Fruit fly (Drosophila melanogaster) whole organism, embryonic: Measurements from ENCODE around the gene CG10486.

Experiments used
- Abd-B ChIP-seq: fragments of 200-800 bp; sonication (Bioruptor generic); optimal IDR thresholded peaks from 2 replicates; lab custom pipeline; 2018; ENCODE audit warnings: missing biosample characterization, mild to moderate bottlenecking, missing genetic modification characterization, moderate library complexity
- Antp ChIP-seq: fragments of 200-800 bp; sonication (Bioruptor generic); optimal IDR thresholded peaks from 3 replicates; lab custom pipeline; 2016; ENCODE audit warnings: missing biosample characterization, missing genetic modification characterization
- CG10209 ChIP-seq: fragments of 200-800 bp; sonication (Bioruptor generic); optimal IDR thresholded peaks from 3 replicates; lab custom pipeline; 2017; ENCODE audit warnings: missing biosample characterization, mild to moderate bottlenecking, missing genetic modification characterization, missing genetic modification reagents
- CG10274 ChIP-seq: fragments of 200-800 bp; sonication (Bioruptor generic); optimal IDR thresholded peaks from 3 replicates; lab custom pipeline; 2017; ENCODE audit warnings: missing biosample characterization, mild to moderate bottlenecking, missing genetic modification characterization
- CG10321 ChIP-seq: fragments of 200-800 bp; sonication (Bioruptor generic); IDR thresholded peaks from 2 replicates; pipeline ENCODE4 v1.3.6; 2022; ENCODE audit warnings: missing biosample characterization, missing genetic modification characterization
- CG10979 ChIP-seq: fragments of 200-800 bp; sonication (Bioruptor generic); optimal IDR thresholded peaks from 2 replicates; lab custom pipeline; 2018; ENCODE audit warnings: missing biosample characterization, mild to moderate bottlenecking, missing genetic modification characterization, moderate library complexity
- CG11085 ChIP-seq: fragments of 200-800 bp; sonication (Bioruptor generic); IDR thresholded peaks from 2 replicates; pipeline ENCODE4 v1.3.6; 2022; ENCODE audit warnings: missing biosample characterization, missing genetic modification characterization
- CG12219 ChIP-seq: fragments of 200-800 bp; sonication (Bioruptor generic); optimal IDR thresholded peaks from 3 replicates; lab custom pipeline; 2018; ENCODE audit warnings: missing biosample characterization, mild to moderate bottlenecking, missing genetic modification characterization
- CG16815 ChIP-seq: fragments of 200-800 bp; sonication (Bioruptor generic); optimal IDR thresholded peaks from 3 replicates; lab custom pipeline; 2017; ENCODE audit warnings: missing biosample characterization, mild to moderate bottlenecking, missing genetic modification characterization
- CG2129 ChIP-seq: fragments of 200-800 bp; sonication (Bioruptor generic); IDR thresholded peaks from 2 replicates; pipeline ENCODE4 v1.3.6; 2022; ENCODE audit warnings: missing biosample characterization, missing genetic modification characterization; ENCODE audit not compliant: partially characterized antibody
- CG2202 ChIP-seq: fragments of 200-800 bp; sonication (Bioruptor generic); optimal IDR thresholded peaks from 2 replicates; lab custom pipeline; 2018; ENCODE audit warnings: missing biosample characterization, mild to moderate bottlenecking, missing genetic modification characterization
- CG33213 ChIP-seq: fragments of 200-800 bp; sonication (Bioruptor generic); optimal IDR thresholded peaks from 3 replicates; lab custom pipeline; 2016; ENCODE audit warnings: missing biosample characterization, missing genetic modification characterization
- CG5245 ChIP-seq: fragments of 200-800 bp; sonication (Bioruptor generic); optimal IDR thresholded peaks from 3 replicates; lab custom pipeline; 2016; ENCODE audit warnings: missing biosample characterization, missing genetic modification characterization
- CG6689 ChIP-seq: fragments of 200-800 bp; sonication (Bioruptor generic); IDR thresholded peaks from 2 replicates; pipeline ENCODE4 v1.3.6; 2022; ENCODE audit warnings: missing biosample characterization, missing genetic modification characterization
- CG6765 ChIP-seq: fragments of 200-800 bp; sonication (Bioruptor generic); optimal IDR thresholded peaks from 3 replicates; lab custom pipeline; 2017; ENCODE audit warnings: missing biosample characterization, mild to moderate bottlenecking, missing genetic modification characterization
- CG7556 ChIP-seq: fragments of 200-800 bp; sonication (Bioruptor generic); optimal IDR thresholded peaks from 2 replicates; lab custom pipeline; 2017; ENCODE audit warnings: missing biosample characterization, mild to moderate bottlenecking, missing genetic modification characterization
- CG7963 ChIP-seq: fragments of 200-800 bp; sonication (Bioruptor generic); IDR thresholded peaks from 3 replicates; pipeline ENCODE4 v1.3.6; 2022; ENCODE audit warnings: missing biosample characterization, missing genetic modification characterization; ENCODE audit not compliant: partially characterized antibody
- CG8359 ChIP-seq: fragments of 200-800 bp; sonication (Bioruptor generic); optimal IDR thresholded peaks from 2 replicates; lab custom pipeline; 2017; ENCODE audit warnings: missing biosample characterization, mild to moderate bottlenecking, missing genetic modification characterization, borderline replicate concordance
- CG9609 ChIP-seq: fragments of 200-800 bp; sonication (Bioruptor generic); optimal IDR thresholded peaks from 3 replicates; lab custom pipeline; 2016; ENCODE audit warnings: missing biosample characterization, missing genetic modification characterization
- CTCF ChIP-seq: fragments of 200-800 bp; sonication (Bioruptor generic); optimal IDR thresholded peaks from 2 replicates; lab custom pipeline; 2017; ENCODE audit warnings: missing biosample characterization, mild to moderate bottlenecking, missing genetic modification characterization, moderate library complexity
- Chrac-16 ChIP-seq: fragments of 200-800 bp; sonication (Bioruptor generic); optimal IDR thresholded peaks from 3 replicates; lab custom pipeline; 2016; ENCODE audit warnings: missing biosample characterization, missing genetic modification characterization
- Dip2 ChIP-seq: fragments of 200-800 bp; sonication (Bioruptor generic); IDR thresholded peaks from 2 replicates; pipeline ENCODE4 v1.3.6; 2022; ENCODE audit warnings: missing biosample characterization, missing genetic modification characterization
- Ets65A ChIP-seq: fragments of 200-800 bp; sonication (Bioruptor generic); peaks from one replicate; lab custom pipeline; 2016; ENCODE audit warnings: missing biosample characterization, missing genetic modification characterization
- Gsc ChIP-seq: fragments of 200-800 bp; sonication (Bioruptor generic); IDR thresholded peaks from 2 replicates; pipeline ENCODE4 v1.3.6; 2022; ENCODE audit warnings: missing biosample characterization, missing genetic modification characterization
- H2.0 ChIP-seq: fragments of 200-800 bp; sonication (Bioruptor generic); IDR thresholded peaks from 2 replicates; pipeline ENCODE4 v1.3.6; 2022; ENCODE audit warnings: missing biosample characterization, missing genetic modification characterization
- HHEX ChIP-seq: fragments of 200-800 bp; sonication (Bioruptor generic); optimal IDR thresholded peaks from 3 replicates; lab custom pipeline; 2017; ENCODE audit warnings: missing biosample characterization, mild to moderate bottlenecking, missing genetic modification characterization, missing genetic modification reagents
- MBD-R2 ChIP-seq: fragments of 200-800 bp; sonication (Bioruptor generic); IDR thresholded peaks from 2 replicates; pipeline ENCODE4 v1.3.6; 2022; ENCODE audit warnings: missing biosample characterization, missing genetic modification characterization
- Opbp ChIP-seq: fragments of 200-800 bp; sonication (Bioruptor generic); IDR thresholded peaks from 3 replicates; pipeline ENCODE4 v1.3.6; 2022; ENCODE audit warnings: missing biosample characterization, missing genetic modification characterization; ENCODE audit not compliant: partially characterized antibody
- Vsx1 ChIP-seq: fragments of 200-800 bp; sonication (Bioruptor generic); optimal IDR thresholded peaks from 2 replicates; lab custom pipeline; 2017; ENCODE audit warnings: missing biosample characterization, mild to moderate bottlenecking, missing genetic modification characterization, missing genetic modification reagents
- Xbp1 ChIP-seq: fragments of 200-800 bp; sonication (Bioruptor generic); optimal IDR thresholded peaks from 3 replicates; lab custom pipeline; 2016; ENCODE audit warnings: missing biosample characterization, mild to moderate bottlenecking, missing genetic modification characterization
- bab2 ChIP-seq: fragments of 200-800 bp; sonication (Bioruptor generic); optimal IDR thresholded peaks from 2 replicates; lab custom pipeline; 2016; ENCODE audit warnings: missing biosample characterization, missing genetic modification characterization
- cad ChIP-seq: fragments of >200 bp; optimal IDR thresholded peaks from 2 replicates; lab custom pipeline; 2017; ENCODE audit warnings: missing biosample characterization, missing genetic modification characterization
- cg ChIP-seq: fragments of 200-800 bp; sonication (Bioruptor generic); optimal IDR thresholded peaks from 3 replicates; lab custom pipeline; 2019; ENCODE audit warnings: missing biosample characterization, mild to moderate bottlenecking, missing genetic modification characterization, moderate library complexity
- chm ChIP-seq: fragments of 200-800 bp; sonication (Bioruptor generic); IDR thresholded peaks from 2 replicates; pipeline ENCODE4 v1.3.6; 2022; ENCODE audit warnings: missing biosample characterization, missing genetic modification characterization
- da ChIP-seq: fragments of 200-800 bp; sonication (Bioruptor generic); optimal IDR thresholded peaks from 2 replicates; lab custom pipeline; 2016; ENCODE audit warnings: missing biosample characterization, missing genetic modification characterization
- gce ChIP-seq: fragments of 200-800 bp; sonication (Bioruptor generic); IDR thresholded peaks from 3 replicates; pipeline ENCODE4 v1.3.6; 2022; ENCODE audit warnings: missing biosample characterization, missing genetic modification characterization
- grau ChIP-seq: fragments of 200-800 bp; optimal IDR thresholded peaks from 3 replicates; lab custom pipeline; 2019; ENCODE audit warnings: missing biosample characterization, mild to moderate bottlenecking, missing genetic modification characterization, moderate library complexity
- ken ChIP-seq: fragments of 200-800 bp; sonication (Bioruptor generic); IDR thresholded peaks from 3 replicates; pipeline ENCODE4 v1.3.6; 2022; ENCODE audit warnings: missing biosample characterization, missing genetic modification characterization
- knrl ChIP-seq: fragments of 200-800 bp; sonication (Bioruptor generic); IDR thresholded peaks from 3 replicates; pipeline ENCODE4 v1.3.6; 2022; ENCODE audit warnings: missing biosample characterization, missing genetic modification characterization; ENCODE audit not compliant: partially characterized antibody
- lab ChIP-seq: fragments of 200-800 bp; sonication (Bioruptor generic); optimal IDR thresholded peaks from 3 replicates; lab custom pipeline; 2017; ENCODE audit warnings: missing biosample characterization, missing genetic modification characterization, mild to moderate bottlenecking, moderate library complexity, missing genetic modification reagents
- lmd ChIP-seq: fragments of 200-800 bp; sonication (Bioruptor generic); IDR thresholded peaks from 2 replicates; pipeline ENCODE4 v1.3.6; 2022; ENCODE audit warnings: missing biosample characterization, missing genetic modification characterization
- maf-S ChIP-seq: fragments of 200-800 bp; sonication (Bioruptor generic); optimal IDR thresholded peaks from 2 replicates; lab custom pipeline; 2016; ENCODE audit warnings: missing biosample characterization, missing genetic modification characterization
- mam ChIP-seq: fragments of 200-800 bp; sonication (Bioruptor generic); optimal IDR thresholded peaks from 3 replicates; lab custom pipeline; 2016; ENCODE audit warnings: missing biosample characterization, missing genetic modification characterization
- mirr ChIP-seq: fragments of 200-800 bp; sonication (Bioruptor generic); optimal IDR thresholded peaks from 3 replicates; lab custom pipeline; 2018; ENCODE audit warnings: missing biosample characterization, mild to moderate bottlenecking, missing genetic modification characterization
- pho ChIP-seq: fragments of 200-800 bp; sonication (Bioruptor generic); optimal IDR thresholded peaks from 2 replicates; lab custom pipeline; 2016; ENCODE audit warnings: missing biosample characterization, missing genetic modification characterization
- pum ChIP-seq: fragments of 200-800 bp; sonication (Bioruptor generic); optimal IDR thresholded peaks from 2 replicates; lab custom pipeline; 2016; ENCODE audit warnings: missing biosample characterization, missing genetic modification characterization
- so ChIP-seq: fragments of 200-800 bp; sonication (Bioruptor generic); IDR thresholded peaks from 3 replicates; pipeline ENCODE4 v1.3.6; 2022; ENCODE audit warnings: missing biosample characterization, missing genetic modification characterization
- zen ChIP-seq: fragments of 200-800 bp; sonication (Bioruptor generic); optimal IDR thresholded peaks from 3 replicates; lab custom pipeline; 2018; ENCODE audit warnings: missing biosample characterization, mild to moderate bottlenecking, missing genetic modification characterization, moderate library complexity
- zfh2 ChIP-seq: fragments of 200-800 bp; sonication (Bioruptor generic); optimal IDR thresholded peaks from 2 replicates; lab custom pipeline; 2016; ENCODE audit warnings: missing biosample characterization, missing genetic modification characterization

CG10486 gene

dm6 chr3L:5926015-5926988 lies 19.8 kb upstream of the CG10486 start (continued):
- peak; percentile 5 for TF ChIP-seq CG33213 (GFP tag; lab: Kevin White, UChicago)
- 0 out of 3 replicates have a peak, but pooled peaks have one; percentile 10 for TF ChIP-seq so (GFP tag; lab: Robert Waterston, UW)
- TF ChIP-seq lab (GFP tag; lab: Kevin White, UChicago) = peak; percentile 5
- TF ChIP-seq Antp = no peak
- no peak for TF ChIP-seq CG8359
- peak; percentile 11; the same call in 1 of the 2 replicates for TF ChIP-seq MBD-R2 (GFP tag; lab: Robert Waterston, UW)
- peak; percentile 67 for TF ChIP-seq grau (tag; lab: Kevin White, UChicago)
- TF ChIP-seq Ets65A (GFP tag; lab: Kevin White, UChicago) = no peak
- no peak for TF ChIP-seq zen (tag; lab: Kevin White, UChicago)
- TF ChIP-seq knrl (GFP tag; lab: Robert Waterston, UW) = no peak
- TF ChIP-seq CG16815 (GFP tag; lab: Kevin White, UChicago) = no peak
- TF ChIP-seq mam = no peak
- peak; percentile 1 for TF ChIP-seq Abd-B (GFP tag; lab: Kevin White, UChicago)
- TF ChIP-seq Opbp (GFP tag; lab: Robert Waterston, UW) = no peak
- no peak for TF ChIP-seq CG2202 (tag; lab: Kevin White, UChicago)
- TF ChIP-seq Chrac-16 (GFP tag; lab: Kevin White, UChicago) = peak; percentile 18
- TF ChIP-seq lmd = peak; percentile 23
- no peak for TF ChIP-seq cad (GFP tag; lab: Kevin White, UChicago)
- no peak for TF ChIP-seq CG10274 (GFP tag; lab: Kevin White, UChicago)
- peak; percentile 66 for TF ChIP-seq CG7556 (GFP tag; lab: Kevin White, UChicago)
- no peak for TF ChIP-seq CG11085 (GFP tag; lab: Robert Waterston, UW)
- peak; percentile 17 for TF ChIP-seq CG10979
- TF ChIP-seq pho (GFP tag; lab: Kevin White, UChicago) = no peak
- TF ChIP-seq CTCF (GFP tag; lab: Kevin White, UChicago) = no peak
- TF ChIP-seq maf-S = no peak
- TF ChIP-seq ken = no peak
- TF ChIP-seq mirr = no peak
- peak; percentile 41 for TF ChIP-seq CG12219
- peak; percentile 49 for TF ChIP-seq Vsx1 (GFP tag; lab: Kevin White, UChicago)
- 0 out of 2 replicates have a peak, but pooled peaks have one; percentile 10 for TF ChIP-seq CG6689 (GFP tag; lab: Robert Waterston, UW)
- TF ChIP-seq CG10209 (GFP tag; lab: Kevin White, UChicago) = peak; percentile 47
- no peak for TF ChIP-seq HHEX (GFP tag; lab: Kevin White, UChicago)
- no peak for TF ChIP-seq Dip2 (GFP tag; lab: Robert Waterston, UW)
- TF ChIP-seq chm (GFP tag; lab: Robert Waterston, UW) = no peak
- TF ChIP-seq CG2129 (GFP tag; lab: Robert Waterston, UW) = no peak
- TF ChIP-seq da = no peak
- TF ChIP-seq CG5245 (GFP tag; lab: Kevin White, UChicago) = no peak
- no peak for TF ChIP-seq CG7963 (GFP tag; lab: Robert Waterston, UW)
- TF ChIP-seq zfh2 = no peak
- no peak for TF ChIP-seq Gsc
- TF ChIP-seq gce (GFP tag; lab: Robert Waterston, UW) = peak; percentile 18; the same call in 2 of the 3 replicates
- no peak for TF ChIP-seq CG6765 (GFP tag; lab: Kevin White, UChicago)
- TF ChIP-seq CG9609 (GFP tag; lab: Kevin White, UChicago) = no peak
- TF ChIP-seq bab2 (GFP tag; lab: Kevin White, UChicago) = peak; percentile 36
- peak; percentile 71 for TF ChIP-seq cg (GFP tag; lab: Kevin White, UChicago)
- peak; percentile 22 for TF ChIP-seq H2.0 (GFP tag; lab: Robert Waterston, UW)
- TF ChIP-seq Xbp1 = peak; percentile 57
- no peak for TF ChIP-seq CG10321 (GFP tag; lab: Robert Waterston, UW)
- no peak for TF ChIP-seq pum (GFP tag; lab: Kevin White, UChicago)
